Worm (Caenorhabditis elegans): Measurements from ENCODE around the gene ZK757.2.

The ZK757.2 gene

DNA sequence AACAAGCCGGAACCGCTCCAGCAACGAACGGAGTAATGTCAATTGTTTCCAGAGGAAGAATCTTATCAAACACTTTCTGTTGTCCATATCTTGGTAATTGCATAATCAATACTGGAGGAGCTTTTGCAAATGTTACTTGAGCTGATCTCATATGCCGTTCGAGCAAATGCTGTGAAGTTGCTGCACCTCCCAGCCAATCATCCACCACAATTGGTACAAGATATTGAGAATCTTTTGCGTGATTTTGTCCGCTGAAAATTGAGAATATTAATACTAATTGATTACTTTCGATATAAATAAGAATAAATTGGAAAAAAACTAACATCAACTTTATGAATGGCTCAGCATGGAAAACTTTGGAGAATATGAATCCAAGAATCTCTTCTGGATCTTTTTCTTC lies 21.0 kb upstream of the ZK757.2 start:
- TF ChIP-seq him-1 (tag; optimal IDR thresholded peaks at IDR 0.05) (no peak), W03F9.2 (tag; optimal IDR thresholded peaks at IDR 0.05) (no peak), dao-5 (tag; optimal IDR thresholded peaks at IDR 0.05) (no peak)

DNA sequence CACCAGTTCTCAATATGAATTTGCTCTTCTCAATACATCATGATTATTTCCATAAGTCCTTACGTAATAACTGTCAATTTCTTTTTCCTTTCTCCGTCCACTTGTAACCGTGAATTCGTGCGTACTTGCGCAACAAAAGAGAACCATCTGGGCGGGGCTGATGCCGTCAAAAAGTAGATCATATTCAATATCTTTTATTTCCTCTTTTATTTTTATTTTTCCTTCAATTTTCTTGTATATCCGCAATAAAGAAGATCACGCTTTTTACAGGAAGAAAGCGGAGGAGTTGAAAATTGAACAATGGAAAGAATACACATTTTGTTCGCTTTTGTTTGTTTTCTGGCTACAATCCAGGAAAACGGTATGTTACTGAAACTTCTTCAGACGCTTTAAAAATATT lies 14.1 kb upstream of the ZK757.2 start, which contains the start of gene mam-7:
Gene mam-7 (plus strand): TSS at position 301 of the 400 bp plus-strand sequence.
- TF ChIP-seq him-1 (tag; optimal IDR thresholded peaks at IDR 0.05) (no peak), W03F9.2 (tag; optimal IDR thresholded peaks at IDR 0.05) (no peak), dao-5 (tag; optimal IDR thresholded peaks at IDR 0.05) (no peak)

DNA sequence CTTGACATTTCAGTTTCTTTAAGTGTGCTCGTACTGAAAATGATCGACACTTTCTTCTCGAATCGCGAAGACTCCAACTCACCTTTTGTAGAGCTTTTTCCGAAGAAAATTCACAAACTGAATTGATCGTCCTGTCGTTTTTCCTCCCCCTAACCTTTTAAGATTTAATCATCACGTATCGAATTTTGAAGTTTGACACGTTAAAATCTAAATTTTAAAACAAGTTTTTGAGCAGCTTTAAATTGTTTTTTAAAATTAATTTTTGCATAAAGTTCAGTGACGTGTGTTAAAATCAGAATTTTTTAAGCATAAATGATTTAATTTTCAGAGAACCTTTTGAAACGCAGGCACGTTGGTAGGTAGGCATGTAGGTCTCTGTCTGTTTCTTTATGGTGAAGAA lies 12.6 kb upstream of the ZK757.2 start, which contains the start of gene alg-4:
Gene alg-4 (minus strand): TSS at position 101 of the 400 bp plus-strand sequence.
- no peak for TF ChIP-seq dao-5 (tag; optimal IDR thresholded peaks at IDR 0.05)
- TF ChIP-seq W03F9.2 (tag; optimal IDR thresholded peaks at IDR 0.05), result no peak
- TF ChIP-seq him-1 (tag; optimal IDR thresholded peaks at IDR 0.05), result no peak

DNA sequence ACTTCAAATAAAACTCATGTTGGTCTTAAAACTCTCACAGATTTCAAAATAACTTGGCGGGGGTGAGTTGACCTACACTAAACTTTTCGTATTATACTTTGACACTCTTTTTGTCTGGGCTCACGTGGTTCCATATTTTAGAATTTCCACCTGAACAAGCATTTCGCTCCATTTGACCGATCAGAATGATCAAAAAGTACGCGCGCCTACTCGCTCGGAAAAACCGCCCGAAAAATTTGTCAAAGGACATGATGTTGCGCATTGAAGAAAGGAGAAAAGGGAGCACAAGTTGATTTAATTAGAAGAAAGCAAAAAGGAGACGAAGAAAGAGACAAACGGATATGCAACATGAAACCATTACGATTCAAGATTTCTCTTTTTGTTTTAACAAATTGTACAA lies 7.6 kb upstream of the ZK757.2 start:
- TF ChIP-seq dao-5 (tag; optimal IDR thresholded peaks at IDR 0.05), result no peak
- TF ChIP-seq W03F9.2 (tag; optimal IDR thresholded peaks at IDR 0.05), result no peak
- no peak for TF ChIP-seq him-1 (tag; optimal IDR thresholded peaks at IDR 0.05)

DNA sequence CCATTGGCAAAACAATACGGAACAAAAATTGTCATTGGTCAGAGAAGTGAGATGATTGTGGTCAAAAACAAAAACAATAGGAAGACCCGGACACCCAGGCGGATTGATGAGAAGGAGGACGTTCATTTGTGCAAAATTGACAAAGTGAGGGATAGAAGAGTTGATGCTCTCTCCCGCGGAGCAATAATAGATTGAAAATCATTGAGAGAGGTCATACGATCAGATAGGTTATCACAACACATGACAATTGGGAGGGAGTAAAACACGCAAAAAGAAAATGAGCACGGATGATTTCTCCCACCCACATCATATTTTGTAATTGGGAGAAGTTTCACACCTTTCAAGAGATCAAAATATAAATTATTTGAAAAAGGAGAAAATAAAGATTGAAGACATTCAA lies 6.9 kb upstream of the ZK757.2 start:
- TF ChIP-seq W03F9.2 (tag; optimal IDR thresholded peaks at IDR 0.05) (no peak), him-1 (tag; optimal IDR thresholded peaks at IDR 0.05) (no peak), dao-5 (tag; optimal IDR thresholded peaks at IDR 0.05) (no peak)

DNA sequence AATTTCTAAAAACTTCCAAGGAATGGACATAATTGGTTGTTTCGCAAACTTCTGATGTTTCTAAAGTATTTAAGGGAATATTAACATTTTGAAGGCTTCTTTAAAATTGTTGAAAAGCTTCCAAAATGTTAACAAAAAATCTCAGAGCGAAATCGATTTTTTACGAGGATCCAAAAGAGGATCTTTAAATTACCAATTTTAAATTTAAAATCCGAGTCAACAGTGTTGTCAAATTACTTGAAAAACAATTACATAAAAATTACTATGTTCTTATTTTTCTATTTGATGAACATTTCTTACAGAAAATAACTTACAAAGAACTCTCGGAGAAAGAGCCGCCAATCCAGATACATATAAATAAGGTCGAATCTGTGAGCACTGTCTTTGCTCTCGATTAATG lies 1.8 kb downstream of the ZK757.2 start, which contains the start of gene ZK757.10:
Gene ZK757.10 (plus strand): TSS at position 301 of the 400 bp plus-strand sequence.
- TF ChIP-seq W03F9.2 (tag; optimal IDR thresholded peaks at IDR 0.05), result no peak
- no peak for TF ChIP-seq dao-5 (tag; optimal IDR thresholded peaks at IDR 0.05)
- no peak for TF ChIP-seq him-1 (tag; optimal IDR thresholded peaks at IDR 0.05)

DNA sequence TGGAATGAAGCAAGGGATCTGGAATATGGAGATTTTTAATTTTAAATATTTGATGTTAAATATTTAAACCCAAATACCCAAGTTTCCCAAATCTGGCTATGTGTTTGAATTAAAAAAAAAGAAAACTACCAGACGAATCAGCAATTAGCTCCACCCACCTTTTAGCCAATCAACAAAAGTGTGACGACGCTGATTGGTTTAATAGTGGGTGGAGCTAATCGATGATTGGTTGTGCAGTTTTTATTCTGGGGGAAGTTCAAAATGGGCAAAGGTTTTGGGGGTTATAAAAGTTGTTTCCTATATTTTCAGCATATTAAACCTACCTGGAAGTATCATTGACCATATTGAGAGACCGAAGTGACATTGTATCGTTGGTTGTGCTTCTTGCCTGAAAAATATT lies 4.2 kb downstream of the ZK757.2 start:
- TF ChIP-seq dao-5 (tag; optimal IDR thresholded peaks at IDR 0.05) (no peak), him-1 (tag; optimal IDR thresholded peaks at IDR 0.05) (no peak), W03F9.2 (tag; optimal IDR thresholded peaks at IDR 0.05) (no peak)

DNA sequence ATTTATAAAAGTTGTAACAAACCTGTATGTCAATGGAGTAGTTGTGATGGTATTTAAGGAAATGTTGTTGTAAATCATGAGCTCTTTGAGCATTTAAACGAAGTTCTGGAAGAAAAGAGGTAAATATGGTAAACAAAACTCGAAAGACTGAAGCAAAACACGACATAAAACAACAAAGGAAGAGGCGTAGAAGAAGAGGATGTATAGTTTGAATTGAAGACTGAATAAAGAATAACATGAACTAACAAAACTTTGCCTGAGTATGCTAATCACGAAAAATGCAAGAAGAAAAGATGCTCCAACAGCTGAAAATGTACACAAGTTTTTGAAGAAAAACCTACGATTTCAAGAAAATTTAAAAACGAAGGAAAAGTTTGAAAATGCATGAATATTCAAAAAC lies 7.7 kb downstream of the ZK757.2 start, which contains the start of gene ZK757.1:
Gene ZK757.1 (minus strand): TSS at position 101 of the 400 bp plus-strand sequence.
- TF ChIP-seq dao-5 (tag; optimal IDR thresholded peaks at IDR 0.05) (no peak), him-1 (tag; optimal IDR thresholded peaks at IDR 0.05) (no peak), W03F9.2 (tag; optimal IDR thresholded peaks at IDR 0.05) (no peak)

DNA sequence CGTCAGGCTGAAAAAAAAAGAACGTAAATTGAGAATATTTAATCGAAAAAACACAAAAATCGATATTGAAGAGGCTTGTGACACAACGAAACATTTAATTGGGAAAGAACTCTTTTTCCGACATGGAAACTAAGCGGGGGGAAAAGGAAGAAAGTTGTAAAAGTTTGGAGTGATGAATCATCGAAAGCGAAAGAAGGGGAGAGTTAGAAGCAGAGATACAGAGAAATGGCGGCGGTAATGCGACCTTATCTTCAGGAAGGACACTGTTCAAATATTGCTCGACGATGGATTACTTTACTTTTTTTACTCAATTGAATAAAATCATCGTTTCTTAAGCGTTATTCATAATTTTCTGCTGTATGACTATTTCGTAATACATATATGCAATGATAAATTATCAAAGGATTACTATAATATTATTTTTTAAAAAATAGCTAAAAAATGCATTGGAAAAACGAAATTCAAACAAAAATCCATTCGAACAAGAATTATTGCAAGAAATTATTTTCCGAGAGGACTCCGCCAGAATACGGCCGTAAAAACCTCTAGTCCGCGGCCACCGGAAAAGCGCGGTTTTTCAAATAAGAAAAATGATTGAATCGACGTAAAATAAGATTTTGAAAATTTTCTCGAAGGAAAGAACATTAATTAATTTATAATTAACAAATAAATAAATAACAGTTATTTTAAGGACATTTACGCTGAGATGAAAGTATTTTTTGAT lies 10.8 kb downstream of the ZK757.2 start, which contains the start of gene dhhc-4:
Gene dhhc-4 (minus strand): TSS at position 13 of the 724 bp plus-strand sequence.
- TF ChIP-seq W03F9.2 (tag; optimal IDR thresholded peaks at IDR 0.05), result peak; percentile 65
- TF ChIP-seq dao-5 (tag; optimal IDR thresholded peaks at IDR 0.05), result no peak

DNA sequence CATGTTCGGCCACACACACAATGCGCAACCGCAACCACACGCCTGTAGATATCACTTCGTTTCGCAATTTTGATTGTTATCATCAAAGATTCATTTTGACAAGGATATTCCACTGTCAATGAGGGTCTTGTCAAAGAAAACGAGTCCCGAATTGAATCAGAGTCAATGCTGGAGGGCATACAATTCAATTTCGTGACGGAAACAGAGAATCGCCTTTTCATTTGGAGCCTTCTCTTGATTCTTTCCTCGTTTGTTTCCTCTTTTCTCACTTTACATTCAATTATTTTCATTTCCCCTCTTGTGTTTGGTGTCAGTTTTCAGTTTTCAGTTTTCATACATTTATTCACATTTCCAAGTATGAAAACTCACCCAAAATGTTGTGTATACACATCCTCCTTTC lies 11.4 kb downstream of the ZK757.2 start:
- TF ChIP-seq dao-5 (tag; optimal IDR thresholded peaks at IDR 0.05), result no peak
- no peak for TF ChIP-seq W03F9.2 (tag; optimal IDR thresholded peaks at IDR 0.05)
- no peak for TF ChIP-seq him-1 (tag; optimal IDR thresholded peaks at IDR 0.05)

DNA sequence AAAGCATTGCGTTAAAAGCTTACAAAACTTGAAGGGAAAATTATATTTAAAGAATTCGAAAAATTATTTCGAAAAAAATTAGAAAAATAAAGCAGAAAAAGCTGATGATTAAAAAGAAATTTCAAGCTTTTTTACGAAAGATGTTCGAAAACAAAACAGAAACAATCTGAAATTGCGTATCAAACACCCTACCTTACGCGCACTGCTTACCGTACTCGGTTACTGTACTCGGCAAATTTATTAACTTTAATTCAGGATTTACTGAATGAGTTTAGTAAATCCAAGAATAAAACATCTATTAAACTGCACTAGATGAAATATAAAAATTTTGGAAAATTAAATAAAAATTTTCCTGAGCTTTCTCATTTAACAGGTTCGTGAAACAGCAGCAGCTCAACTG lies 16.3 kb downstream of the ZK757.2 start:
- TF ChIP-seq W03F9.2 (tag; optimal IDR thresholded peaks at IDR 0.05) (no peak), dao-5 (tag; optimal IDR thresholded peaks at IDR 0.05) (no peak), him-1 (tag; optimal IDR thresholded peaks at IDR 0.05) (no peak)

DNA sequence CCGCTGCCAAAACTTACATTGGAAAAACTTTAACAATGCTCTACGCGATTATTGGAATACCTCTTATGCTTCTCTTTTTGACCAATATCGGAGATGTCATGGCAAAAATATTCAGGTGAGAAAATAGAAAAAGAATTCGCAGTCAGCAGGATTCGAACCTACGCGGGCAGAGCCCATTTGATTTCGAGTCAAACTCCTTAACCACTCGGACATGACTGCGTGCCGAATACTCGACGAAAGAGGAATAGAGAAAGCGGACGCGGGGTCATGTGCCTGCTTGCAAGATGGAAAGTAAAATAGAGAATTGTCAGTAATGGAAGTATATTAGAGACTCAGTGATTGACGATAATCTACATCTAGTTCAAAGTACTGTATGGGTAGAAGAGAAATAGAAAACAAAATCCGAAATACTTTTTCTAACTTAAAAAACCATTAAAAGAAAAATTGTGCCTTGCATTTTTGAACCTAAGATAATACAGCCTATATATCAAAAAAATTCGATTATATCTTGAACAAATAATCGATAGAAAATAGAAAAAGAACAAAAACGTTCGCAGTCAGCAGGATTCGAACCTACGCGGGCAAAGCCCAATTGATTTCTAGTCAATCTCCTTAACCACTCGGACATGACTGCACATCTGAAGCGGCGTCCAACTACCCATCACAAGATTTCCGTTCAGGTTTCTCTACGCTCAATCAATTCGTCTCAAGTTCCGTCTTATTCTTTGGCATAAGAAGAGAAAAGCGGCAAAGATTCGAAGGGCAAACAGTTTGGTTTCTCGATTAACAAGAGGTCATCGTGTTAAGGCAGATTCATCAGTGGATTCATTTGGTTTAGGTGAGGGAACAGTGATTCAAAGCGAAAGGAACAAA lies 17.0 kb downstream of the ZK757.2 start:
- TF ChIP-seq W03F9.2 (tag; optimal IDR thresholded peaks at IDR 0.05), result no peak
- peak; percentile 28 for TF ChIP-seq dao-5 (tag; optimal IDR thresholded peaks at IDR 0.05)
- TF ChIP-seq him-1 (tag; optimal IDR thresholded peaks at IDR 0.05), result peak; percentile 50

DNA sequence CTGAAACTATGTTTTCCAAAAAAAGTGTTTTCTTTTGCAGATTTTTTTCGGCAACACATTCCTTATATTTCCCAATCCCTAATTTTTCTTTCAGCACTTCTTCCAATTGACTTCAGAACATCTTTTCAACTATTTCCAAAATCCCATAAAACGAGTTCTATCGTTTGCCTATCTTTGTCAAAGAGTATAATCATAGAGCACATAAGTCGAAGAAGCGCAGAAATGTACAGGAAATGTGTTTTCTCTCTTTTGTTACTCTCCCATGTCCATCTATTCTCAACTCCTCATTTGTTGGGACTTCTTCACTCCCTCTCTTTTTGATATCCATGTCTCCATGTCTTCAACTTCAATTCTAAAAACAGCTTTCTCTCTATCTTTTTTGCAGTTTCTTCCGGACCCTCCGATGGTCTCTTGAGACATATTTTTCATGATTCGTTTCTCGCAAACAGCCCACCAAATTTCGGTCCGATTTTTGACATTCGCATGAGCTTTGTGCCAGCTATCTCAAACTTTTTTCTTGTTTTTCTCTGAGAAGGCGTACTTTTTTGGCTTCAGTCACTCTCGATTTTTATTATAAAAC lies 18.4 kb downstream of the ZK757.2 start, which contains the start of gene twk-48:
Gene twk-48 (plus strand): TSS at position 530 of the 580 bp plus-strand sequence.
- no peak for TF ChIP-seq dao-5 (tag; optimal IDR thresholded peaks at IDR 0.05)
- no peak for TF ChIP-seq him-1 (tag; optimal IDR thresholded peaks at IDR 0.05)
- no peak for TF ChIP-seq W03F9.2 (tag; optimal IDR thresholded peaks at IDR 0.05)
